Worm (Caenorhabditis elegans): ENCODE results near the gene C29F5.8.
A peak's percentile ranks its signal among the peaks of the same experiment; 100 is the strongest.

Gene C29F5.8

DNA sequence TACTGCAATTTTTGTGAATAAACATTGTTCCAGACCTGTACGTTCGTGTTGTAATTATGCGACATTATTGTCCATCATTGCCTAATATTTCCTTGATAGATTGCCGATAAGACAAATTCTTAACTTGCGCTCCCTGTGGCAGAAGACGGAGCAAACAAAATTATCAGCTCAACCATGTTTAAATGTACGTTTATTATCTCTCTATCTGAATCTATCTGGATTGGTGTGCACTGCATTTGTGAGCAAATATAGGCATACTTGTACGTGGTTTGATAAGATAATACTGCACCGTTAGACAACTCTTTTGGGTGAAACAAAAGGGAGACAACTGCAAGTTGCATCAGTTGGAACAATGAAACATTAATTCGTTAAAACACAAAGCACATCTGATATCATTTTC lies 21.1 kb downstream of the C29F5.8 start (continued):
- TF ChIP-seq cey-2 (tag; optimal IDR thresholded peaks at IDR 0.05; ENCODE audit: borderline replicate concordance, insufficient read depth) (peak; percentile 18), lim-7 (GFP tag; IDR thresholded peaks at IDR 0.05) (no peak), madf-9 (GFP tag; conservative IDR thresholded peaks at IDR 0.05) (no peak), daf-19 (GFP tag; conservative IDR thresholded peaks at IDR 0.05) (no peak), spr-1 (tag; optimal IDR thresholded peaks at IDR 0.05) (no peak), F10B5.3 (tag; optimal IDR thresholded peaks at IDR 0.05) (no peak), tra-1 (GFP tag; IDR thresholded peaks at IDR 0.05) (peak; percentile 79), arid-1 (GFP tag; conservative IDR thresholded peaks at IDR 0.05) (no peak), tag-97 (GFP tag; IDR thresholded peaks at IDR 0.05) (no peak), ZK337.2 (GFP tag; IDR thresholded peaks at IDR 0.05) (no peak), daf-16 (GFP tag; optimal IDR thresholded peaks at IDR 0.05) (peak in 1 of 2 experiments; percentile 55), daf-16 (tag; optimal IDR thresholded peaks at IDR 0.05) (peak; percentile 59), daf-12 (tag; optimal IDR thresholded peaks at IDR 0.05) (no peak), mxl-2 (GFP tag; conservative IDR thresholded peaks at IDR 0.05) (no peak), dmd-9 (GFP tag; IDR thresholded peaks at IDR 0.05) (no peak), mdt-29 (GFP tag; IDR thresholded peaks at IDR 0.05) (no peak), nhr-111 (GFP tag; optimal IDR thresholded peaks at IDR 0.05) (no peak), pqm-1 (tag; optimal IDR thresholded peaks at IDR 0.05) (peak; percentile 97), lin-15B (tag; optimal IDR thresholded peaks at IDR 0.05) (no peak), F26F4.8 (GFP tag; conservative IDR thresholded peaks at IDR 0.05) (no peak), fkh-10 (GFP tag; optimal IDR thresholded peaks at IDR 0.05) (no peak), nhr-77 (tag; optimal IDR thresholded peaks at IDR 0.05) (peak; percentile 63), unc-39 (tag; optimal IDR thresholded peaks at IDR 0.05) (no peak), mes-2 (tag; optimal IDR thresholded peaks at IDR 0.05; ENCODE audit: poor library complexity, severe bottlenecking) (peak; percentile 32), egl-27 (tag; optimal IDR thresholded peaks at IDR 0.05) (no peak), lin-29 (GFP tag; IDR thresholded peaks at IDR 0.05) (no peak), nhr-28 (tag; optimal IDR thresholded peaks at IDR 0.05) (peak; percentile 82), unc-130 (GFP tag; optimal IDR thresholded peaks at IDR 0.05) (no peak), lsy-2 (tag; optimal IDR thresholded peaks at IDR 0.05) (peak in 1 of 2 experiments; percentile 17), nhr-11 (tag; optimal IDR thresholded peaks at IDR 0.05) (no peak), hlh-30 (tag; optimal IDR thresholded peaks at IDR 0.05; ENCODE audit: insufficient read depth) (no peak), snpc-4 (tag; optimal IDR thresholded peaks at IDR 0.05) (no peak), mep-1 (tag; optimal IDR thresholded peaks at IDR 0.05) (no peak), zip-11 (GFP tag; IDR thresholded peaks at IDR 0.05) (no peak), spr-3 (GFP tag; optimal IDR thresholded peaks at IDR 0.05) (no peak), lin-13 (GFP tag; optimal IDR thresholded peaks at IDR 0.05) (no peak), T20F7.1 (GFP tag; optimal IDR thresholded peaks at IDR 0.05) (peak; percentile 56), hif-1 (tag; optimal IDR thresholded peaks at IDR 0.05) (no peak), lin-39 (tag; optimal IDR thresholded peaks at IDR 0.05) (no peak), F44E2.7 (GFP tag; IDR thresholded peaks at IDR 0.05) (no peak), jun-1 (tag; optimal IDR thresholded peaks at IDR 0.05) (no peak), lin-1 (GFP tag; IDR thresholded peaks at IDR 0.05) (peak; percentile 78), dve-1 (tag; optimal IDR thresholded peaks at IDR 0.05; ENCODE audit: insufficient read depth) (peak; percentile 75), duxl-1 (tag; optimal IDR thresholded peaks at IDR 0.05; ENCODE audit: poor library complexity) (no peak), zfp-2 (tag; optimal IDR thresholded peaks at IDR 0.05) (no peak), nhr-25 (tag; optimal IDR thresholded peaks at IDR 0.05; ENCODE audit: borderline replicate concordance, insufficient read depth) (no peak), nhr-102 (tag; optimal IDR thresholded peaks at IDR 0.05) (peak; percentile 60), egl-43 (GFP tag; IDR thresholded peaks at IDR 0.05) (no peak), nhr-76 (tag; optimal IDR thresholded peaks at IDR 0.05) (no peak), ceh-44 (GFP tag; IDR thresholded peaks at IDR 0.05) (no peak), aly-2 (tag; optimal IDR thresholded peaks at IDR 0.05) (no peak)

Data from whole organism, L4 larva.